Worm (Caenorhabditis elegans): ENCODE data around the gene cnc-7.
A peak's percentile ranks its signal among the peaks of the same experiment; 100 is the strongest.

cnc-7 gene

DNA sequence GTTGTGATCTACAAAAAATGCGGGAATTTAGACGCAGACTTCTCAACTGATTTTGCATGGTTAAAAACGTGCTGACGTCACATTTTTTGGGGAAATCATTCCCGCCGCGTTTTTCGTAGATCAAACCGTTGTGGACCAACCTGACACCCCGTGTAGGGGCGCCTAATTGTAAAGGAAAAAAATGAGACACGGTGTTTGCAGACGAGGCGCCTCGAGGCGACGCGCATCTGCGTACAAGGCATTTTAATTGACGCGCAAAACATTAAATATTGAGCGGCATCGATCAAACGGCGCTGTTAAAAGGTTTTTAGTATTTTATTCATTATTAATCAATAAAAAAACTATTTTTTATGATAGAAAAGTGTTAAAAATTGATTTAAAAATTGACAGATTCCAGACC lies 37.5 kb downstream of the cnc-7 start:
- TF ChIP-seq pha-2 (tag; optimal IDR thresholded peaks at IDR 0.05): peak; percentile 54

Measured in whole organism, late embryonic.